Fruit fly (Drosophila melanogaster) whole organism, embryonic: ENCODE data around the gene CG17344.

Experiments used
- CG10267 ChIP-seq: fragments of 200-800 bp; sonication (Bioruptor generic); optimal IDR thresholded peaks from 2 replicates; lab custom pipeline; 2018; ENCODE audit warnings: missing biosample characterization, mild to moderate bottlenecking, missing genetic modification characterization, moderate library complexity
- CG2202 ChIP-seq: fragments of 200-800 bp; sonication (Bioruptor generic); optimal IDR thresholded peaks from 2 replicates; lab custom pipeline; 2018; ENCODE audit warnings: missing biosample characterization, mild to moderate bottlenecking, missing genetic modification characterization
- CG30431 ChIP-seq: fragments of 200-800 bp; sonication (Bioruptor generic); optimal IDR thresholded peaks from 2 replicates; lab custom pipeline; 2017; ENCODE audit warnings: missing biosample characterization, missing genetic modification characterization
- CG6854 ChIP-seq: fragments of 200-800 bp; sonication (Bioruptor generic); optimal IDR thresholded peaks from 3 replicates; lab custom pipeline; 2017; ENCODE audit warnings: missing biosample characterization, mild to moderate bottlenecking, missing genetic modification characterization
- Doc2 ChIP-seq: fragments of 200-800 bp; sonication (Bioruptor generic); IDR thresholded peaks from 2 replicates; pipeline ENCODE4 v1.3.6; 2022; ENCODE audit warnings: missing biosample characterization, missing genetic modification characterization
- Neu2 ChIP-seq: fragments of 200-800 bp; sonication (Bioruptor generic); optimal IDR thresholded peaks from 3 replicates; lab custom pipeline; 2016; ENCODE audit warnings: missing biosample characterization, missing genetic modification characterization, borderline replicate concordance
- TFAM ChIP-seq: fragments of 200-800 bp; sonication (Bioruptor generic); optimal IDR thresholded peaks from 2 replicates; lab custom pipeline; 2017; ENCODE audit warnings: missing biosample characterization, missing genetic modification characterization, inconsistent platforms
- pum ChIP-seq: fragments of 200-800 bp; sonication (Bioruptor generic); optimal IDR thresholded peaks from 2 replicates; lab custom pipeline; 2016; ENCODE audit warnings: missing biosample characterization, missing genetic modification characterization

- TF ChIP-seq pum (GFP tag; lab: Kevin White, UChicago), result no peak
- TF ChIP-seq Doc2 (GFP tag; lab: Robert Waterston, UW), result no peak
- no peak for TF ChIP-seq CG2202 (tag; lab: Kevin White, UChicago)
- TF ChIP-seq TFAM (GFP tag; lab: Kevin White, UChicago), result no peak
- no peak for TF ChIP-seq Neu2 (GFP tag; lab: Kevin White, UChicago)
- no peak for TF ChIP-seq CG10267 (tag; lab: Kevin White, UChicago)
- no peak for TF ChIP-seq CG30431
- no peak for TF ChIP-seq CG6854 (GFP tag; lab: Kevin White, UChicago)
Observed at dm6 chr2L:19140984-19141262, 39.1 kb downstream of the CG17344 start.
